Fruit fly (Drosophila melanogaster) whole organism: ENCODE data around the gene HIPP1.

Experiments
- CG8478 ChIP-seq: fragments of >200 bp; optimal IDR thresholded peaks from 2 replicates; lab custom pipeline; 2018; ENCODE audit warnings: inconsistent platforms
- Dll ChIP-seq: fragments of >200 bp; optimal IDR thresholded peaks from 2 replicates; lab custom pipeline; 2017
- EcR ChIP-seq, 2 experiments: fragments of >200 bp; optimal IDR thresholded peaks; 2 replicates each; lab custom pipeline; 2017; ENCODE audit warnings: missing biosample characterization in 2 of 2, missing genetic modification characterization in 2 of 2, missing genetic modification reagents in 2 of 2
- pan ChIP-seq: fragments of >200 bp; optimal IDR thresholded peaks from 2 replicates; lab custom pipeline; 2017
- psq ChIP-seq: fragments of >200 bp; optimal IDR thresholded peaks from 2 replicates; lab custom pipeline; 2017
- usp ChIP-seq: fragments of >200 bp; optimal IDR thresholded peaks from 2 replicates; lab custom pipeline; 2017; ENCODE audit warnings: missing biosample characterization, missing genetic modification characterization, mixed read lengths

- no peak for TF ChIP-seq usp (GFP tag; lab: Kevin White, UChicago)
- TF ChIP-seq psq, result no peak
- TF ChIP-seq Dll (lab: Kevin White, UChicago), result no peak
- TF ChIP-seq CG8478 (lab: Kevin White, UChicago), result no peak
- no peak for TF ChIP-seq EcR (GFP tag; optimal IDR thresholded peaks at IDR 0.05; lab: Kevin White, UChicago)
- no peak for TF ChIP-seq pan (lab: Kevin White, UChicago)
Observed at dm6 chr3L:20785742-20786427, 23.6 kb upstream of the HIPP1 start, which contains the start of gene Pcif1.
